Fruit fly (Drosophila melanogaster): ENCODE measurements around the gene CG31816.
A peak's percentile ranks its signal among the peaks of the same experiment; 100 is the strongest.

Gene CG31816

dm6 chr2L:16559919-16560318 lies 17.6 kb downstream of the CG31816 start (continued):
- no peak for TF ChIP-seq CG11294 (GFP tag; IDR thresholded peaks at IDR 0.05)
- TF ChIP-seq esn (GFP tag; optimal IDR thresholded peaks at IDR 0.05) = no peak
- TF ChIP-seq Eip75B (GFP tag; optimal IDR thresholded peaks at IDR 0.05) = no peak
- TF ChIP-seq Hr39 (GFP tag; optimal IDR thresholded peaks at IDR 0.05) = no peak
- TF ChIP-seq acj6 (GFP tag; optimal IDR thresholded peaks at IDR 0.05) = no peak
- TF ChIP-seq fd59A (GFP tag; optimal IDR thresholded peaks at IDR 0.05) = peak; percentile 29
- no peak for TF ChIP-seq CG8632 (GFP tag; optimal IDR thresholded peaks at IDR 0.05)
- TF ChIP-seq Sox14 (GFP tag; optimal IDR thresholded peaks at IDR 0.05) = no peak
- no peak for TF ChIP-seq CG8319 (GFP tag; optimal IDR thresholded peaks at IDR 0.05)
- no peak for TF ChIP-seq CG6808 (GFP tag; optimal IDR thresholded peaks at IDR 0.05)
- TF ChIP-seq Blimp-1 (GFP tag; optimal IDR thresholded peaks at IDR 0.05) = no peak
- no peak for TF ChIP-seq eg (GFP tag; IDR thresholded peaks at IDR 0.05)
- TF ChIP-seq Smox (GFP tag; optimal IDR thresholded peaks at IDR 0.05) = no peak
- TF ChIP-seq salr (GFP tag; optimal IDR thresholded peaks at IDR 0.05) = no peak
- no peak for TF ChIP-seq Eip93F (GFP tag; optimal IDR thresholded peaks at IDR 0.05)
- peak; percentile 17 for TF ChIP-seq Lpt (GFP tag; optimal IDR thresholded peaks at IDR 0.05)
- TF ChIP-seq dac (GFP tag; optimal IDR thresholded peaks at IDR 0.05) = no peak
- TF ChIP-seq cyc (GFP tag; optimal IDR thresholded peaks at IDR 0.05) = no peak
- TF ChIP-seq spab (GFP tag; optimal IDR thresholded peaks at IDR 0.05) = no peak
- no peak for TF ChIP-seq CG8119 (GFP tag; IDR thresholded peaks at IDR 0.05)
- no peak for TF ChIP-seq CG16779 (tag; optimal IDR thresholded peaks at IDR 0.05)
- TF ChIP-seq CG6163 (GFP tag; IDR thresholded peaks at IDR 0.05) = no peak
- TF ChIP-seq CG4318 (GFP tag; optimal IDR thresholded peaks at IDR 0.05) = peak; percentile 36
- peak; percentile 74 for TF ChIP-seq Eip78C (GFP tag)
- peak; percentile 48 for TF ChIP-seq CG6276 (GFP tag; optimal IDR thresholded peaks at IDR 0.05)
- no peak for TF ChIP-seq CG34406 (GFP tag; optimal IDR thresholded peaks at IDR 0.05)
- TF ChIP-seq pdm3 (GFP tag; optimal IDR thresholded peaks at IDR 0.05) = no peak
- TF ChIP-seq achi (GFP tag; optimal IDR thresholded peaks at IDR 0.05) = no peak
- TF ChIP-seq CG7368 (GFP tag; optimal IDR thresholded peaks at IDR 0.05) = no peak
- peak; percentile 46 for TF ChIP-seq Hr4 (GFP tag; optimal IDR thresholded peaks at IDR 0.05)

dm6 chr2L:16562379-16562778 lies 20.0 kb downstream of the CG31816 start:
- TF ChIP-seq CG6854 (GFP tag; optimal IDR thresholded peaks at IDR 0.05) (no peak), Sox102F (GFP tag; optimal IDR thresholded peaks at IDR 0.05) (no peak), CG9139 (GFP tag; optimal IDR thresholded peaks at IDR 0.05) (peak; percentile 26), CG11762 (GFP tag; optimal IDR thresholded peaks at IDR 0.05; ENCODE audit: insufficient read depth) (no peak), spab (GFP tag; optimal IDR thresholded peaks at IDR 0.05) (peak; percentile 45), salr (GFP tag; optimal IDR thresholded peaks at IDR 0.05) (no peak), CG8119 (GFP tag; IDR thresholded peaks at IDR 0.05) (peak; percentile 51; the same call in 2 of the 3 replicates), achi (GFP tag; optimal IDR thresholded peaks at IDR 0.05) (peak; percentile 14), CG7368 (GFP tag; optimal IDR thresholded peaks at IDR 0.05) (no peak), dsx (GFP tag; optimal IDR thresholded peaks at IDR 0.05; ENCODE audit: poor library complexity, severe bottlenecking) (peak; percentile 32), fd59A (GFP tag; optimal IDR thresholded peaks at IDR 0.05) (no peak), CG10631 (GFP tag; optimal IDR thresholded peaks at IDR 0.05) (no peak), Ets96B (tag; optimal IDR thresholded peaks at IDR 0.05) (peak; percentile 2), eg (GFP tag; IDR thresholded peaks at IDR 0.05) (no peak), CG6163 (GFP tag; IDR thresholded peaks at IDR 0.05) (peak; percentile 56; the same call in 2 of the 3 replicates), ss (GFP tag; optimal IDR thresholded peaks at IDR 0.05) (peak; percentile 53 to 65), CG6808 (GFP tag; optimal IDR thresholded peaks at IDR 0.05) (peak; percentile 65)

dm6 chr2L:16582732-16583131 lies 40.4 kb downstream of the CG31816 start:
- TF ChIP-seq Sox14 (GFP tag; optimal IDR thresholded peaks at IDR 0.05) = no peak
- TF ChIP-seq CG1621 (tag; optimal IDR thresholded peaks at IDR 0.05) = no peak
- no peak for TF ChIP-seq achi (GFP tag; optimal IDR thresholded peaks at IDR 0.05)
- TF ChIP-seq CG6854 (GFP tag; optimal IDR thresholded peaks at IDR 0.05) = no peak
